Fruit fly (Drosophila melanogaster) Kc167 (cell line): ENCODE measurements around the gene CG14913.

Source experiments
- insv ChIP-seq: fragments of >200 bp; optimal IDR thresholded peaks from 3 replicates; lab custom pipeline; 2018; ENCODE audit warnings: missing external identifiers
- psq ChIP-seq: fragments of >200 bp; optimal IDR thresholded peaks from 2 replicates; lab custom pipeline; 2017; ENCODE audit warnings: missing external identifiers
- ttk ChIP-seq: sonication (Bioruptor generic); optimal IDR thresholded peaks from 2 replicates; lab custom pipeline; 2017; ENCODE audit warnings: missing external identifiers

DNA sequence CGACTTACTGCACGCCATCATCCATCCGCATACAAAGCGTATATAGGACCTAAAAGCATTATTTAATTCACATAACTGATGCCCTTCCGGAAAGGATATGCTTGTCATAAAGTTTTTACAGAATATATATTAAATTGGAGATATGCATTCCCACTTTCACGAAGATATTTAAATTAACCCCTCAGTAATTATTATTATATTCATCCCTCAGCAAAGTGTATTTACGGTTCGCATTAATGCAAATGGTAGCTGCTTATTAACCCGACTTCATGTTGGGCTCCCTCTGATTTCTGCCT is 35.6 kb downstream of the CG14913 start:
- TF ChIP-seq psq (lab: Kevin White, UChicago), result no peak
- TF ChIP-seq ttk (lab: Kevin White, UChicago), result no peak
- TF ChIP-seq insv (lab: Kevin White, UChicago), result no peak
